Worm (Caenorhabditis elegans): ENCODE results near the gene T05A8.7.

Gene T05A8.7

DNA sequence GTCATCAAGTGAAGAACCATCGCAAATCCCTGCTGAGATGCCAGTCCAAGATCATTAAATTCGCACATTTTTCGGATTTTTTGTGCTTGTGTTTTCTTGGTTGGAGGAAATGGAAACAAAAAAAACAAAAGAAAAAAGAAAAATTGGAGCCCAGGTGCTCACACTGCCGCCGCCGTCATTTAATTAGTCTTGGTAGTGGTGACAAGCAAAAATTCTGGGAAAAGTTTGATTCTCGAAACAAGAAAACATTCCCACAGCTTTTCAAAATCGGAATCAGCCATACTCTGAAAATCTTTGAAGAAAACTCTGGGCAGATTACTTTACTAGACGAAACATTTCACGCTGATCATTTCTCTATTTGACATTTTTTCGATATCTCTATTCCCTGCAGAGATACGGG, 37.0 kb downstream of the T05A8.7 start, which contains the start of gene srh-128:
Gene srh-128, minus strand, starts transcription at position 101 of the 400 bp plus-strand sequence.
- TF ChIP-seq W03F9.2 (tag; optimal IDR thresholded peaks at IDR 0.05) (no peak), him-1 (tag; optimal IDR thresholded peaks at IDR 0.05) (no peak), dao-5 (tag; optimal IDR thresholded peaks at IDR 0.05) (no peak)

DNA sequence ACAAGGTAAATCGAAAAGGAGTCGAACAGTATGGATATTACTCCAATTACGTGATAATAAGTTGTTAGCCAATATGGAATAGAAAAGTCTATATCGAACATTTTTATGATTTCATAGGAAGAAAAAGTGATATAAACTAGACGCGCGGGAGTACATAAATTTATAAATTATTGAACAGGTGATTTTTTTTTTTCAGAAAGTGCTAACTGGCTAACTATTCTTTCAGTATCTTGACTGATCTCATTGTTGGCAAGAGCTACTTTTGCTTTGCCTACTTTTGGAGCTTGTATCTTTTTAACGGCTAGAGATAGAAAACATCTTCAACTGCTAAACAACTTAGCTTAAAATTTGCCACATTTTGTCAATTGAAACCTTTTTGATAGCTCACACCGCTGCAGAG, 39.4 kb downstream of the T05A8.7 start, which contains the start of gene sri-60:
Gene sri-60, minus strand, starts transcription at position 101 of the 400 bp plus-strand sequence.
- TF ChIP-seq him-1 (tag; optimal IDR thresholded peaks at IDR 0.05): no peak
- no peak for TF ChIP-seq W03F9.2 (tag; optimal IDR thresholded peaks at IDR 0.05)
- no peak for TF ChIP-seq dao-5 (tag; optimal IDR thresholded peaks at IDR 0.05)

DNA sequence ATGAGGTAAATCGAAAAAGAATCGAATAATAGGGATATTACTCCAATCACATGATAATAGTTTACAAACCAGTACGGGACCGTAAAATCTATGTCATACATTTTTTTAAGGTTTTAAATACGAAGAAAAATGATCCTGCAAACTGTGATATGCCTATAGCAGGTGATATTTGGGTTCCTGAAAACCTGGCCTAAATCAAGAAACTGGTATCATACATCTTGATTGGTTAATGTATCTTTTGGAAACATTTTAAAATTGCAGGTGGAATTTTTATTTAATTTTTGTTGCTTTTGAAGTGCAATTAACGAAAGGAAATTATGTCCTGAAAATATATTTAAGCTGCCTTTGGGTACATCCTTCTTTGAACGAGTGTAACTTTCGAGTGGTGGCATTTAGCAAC, 41.9 kb downstream of the T05A8.7 start, which contains the start of gene sri-61:
Gene sri-61, minus strand, starts transcription at position 101 of the 400 bp plus-strand sequence.
- TF ChIP-seq him-1 (tag; optimal IDR thresholded peaks at IDR 0.05) (no peak), W03F9.2 (tag; optimal IDR thresholded peaks at IDR 0.05) (no peak), dao-5 (tag; optimal IDR thresholded peaks at IDR 0.05) (no peak)

DNA sequence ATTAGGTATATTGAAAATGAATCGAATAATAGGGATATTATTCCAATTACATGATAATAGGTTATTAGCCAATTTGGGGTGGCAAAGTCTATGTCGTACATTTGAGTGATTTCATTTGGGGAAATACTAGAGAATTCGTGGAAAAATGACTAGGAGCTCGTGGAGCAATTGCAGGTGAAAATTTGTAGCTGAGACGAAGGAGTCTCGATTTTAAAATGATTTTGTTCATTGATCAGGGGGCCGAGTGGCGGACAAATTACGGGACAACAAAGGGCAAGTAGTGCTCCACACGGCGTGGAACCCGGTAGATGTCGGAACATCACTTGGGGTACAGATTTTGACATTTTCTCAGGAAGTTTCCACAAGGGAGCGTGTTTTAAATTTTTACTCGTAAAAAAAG, 43.8 kb downstream of the T05A8.7 start, which contains the start of gene sri-62:
Gene sri-62, minus strand, starts transcription at position 101 of the 400 bp plus-strand sequence.
- TF ChIP-seq W03F9.2 (tag; optimal IDR thresholded peaks at IDR 0.05): no peak
- TF ChIP-seq dao-5 (tag; optimal IDR thresholded peaks at IDR 0.05): no peak
- no peak for TF ChIP-seq him-1 (tag; optimal IDR thresholded peaks at IDR 0.05)

DNA sequence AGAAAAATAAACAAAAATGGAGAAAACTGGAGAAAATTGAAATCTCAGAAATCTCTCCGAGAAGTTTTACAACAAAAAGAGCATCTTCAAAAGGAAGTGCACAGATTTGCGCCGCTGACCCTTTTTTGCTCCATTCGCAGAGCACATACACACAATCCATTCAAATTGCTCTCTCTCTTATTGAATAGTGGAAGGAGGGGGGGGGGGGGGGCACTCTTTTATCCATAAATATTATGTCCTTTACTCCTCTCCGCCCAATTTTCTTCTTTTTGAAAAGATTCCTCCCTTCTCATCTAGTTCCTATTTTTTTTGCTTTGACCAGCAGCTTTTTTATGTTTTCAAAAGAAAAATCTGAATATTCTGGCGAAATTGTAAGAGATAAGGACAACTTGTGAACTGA, 47.1 kb downstream of the T05A8.7 start:
- TF ChIP-seq dao-5 (tag; optimal IDR thresholded peaks at IDR 0.05): no peak
- TF ChIP-seq W03F9.2 (tag; optimal IDR thresholded peaks at IDR 0.05): no peak
- no peak for TF ChIP-seq him-1 (tag; optimal IDR thresholded peaks at IDR 0.05)

DNA sequence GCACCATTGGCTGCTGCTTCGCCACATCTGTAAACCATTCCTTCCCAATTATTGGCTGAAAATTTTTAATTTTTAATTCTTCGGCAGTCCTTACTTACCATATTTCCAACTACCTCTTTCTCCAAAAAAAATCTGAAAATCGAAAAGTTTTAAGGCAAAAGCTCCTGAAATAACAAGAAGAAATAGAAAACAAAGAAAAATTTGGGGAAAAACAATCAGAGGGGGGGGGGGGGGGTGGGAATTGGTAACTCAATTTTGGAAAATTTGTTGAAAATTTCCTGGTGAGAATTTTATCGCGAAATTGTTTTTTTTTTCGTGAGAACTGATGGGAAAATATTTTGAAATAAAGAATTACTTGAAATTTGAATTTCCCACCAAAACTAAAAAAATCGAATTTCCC, 49.7 kb downstream of the T05A8.7 start, which contains the start of gene set-11:
Gene set-11, minus strand, starts transcription at position 101 of the 400 bp plus-strand sequence.
- TF ChIP-seq him-1 (tag; optimal IDR thresholded peaks at IDR 0.05): no peak
- no peak for TF ChIP-seq dao-5 (tag; optimal IDR thresholded peaks at IDR 0.05)
- TF ChIP-seq W03F9.2 (tag; optimal IDR thresholded peaks at IDR 0.05): no peak

Measured in whole organism, L4/young adult.